Fruit fly (Drosophila melanogaster): ENCODE results near the gene CG3558.

CG3558 gene

DNA sequence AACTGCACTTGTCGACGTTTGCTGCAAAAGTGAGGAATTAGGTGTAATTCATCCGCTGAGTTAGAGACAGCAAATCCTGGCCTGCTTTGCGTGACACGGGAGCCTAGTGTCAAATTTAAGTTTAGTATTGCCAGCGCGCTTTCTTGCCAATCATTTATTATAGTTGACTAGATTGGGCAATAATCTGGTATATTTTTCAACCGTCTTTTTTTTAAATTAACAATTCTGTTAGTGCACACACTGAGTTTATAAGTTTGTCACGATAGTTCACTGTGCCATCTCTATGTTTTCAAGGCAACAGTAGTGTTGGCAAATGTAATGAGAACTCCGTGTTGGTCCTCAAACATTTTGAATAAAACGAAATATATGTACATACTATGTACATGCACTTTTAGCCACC is 15.8 kb upstream of the CG3558 start, which contains the start of the genes CG9641 and CG3165 (continued):
- peak; percentile 90 for TF ChIP-seq tna (GFP tag; IDR thresholded peaks at IDR 0.05; ENCODE audit: partially characterized antibody)
- TF ChIP-seq PHDP (tag; optimal IDR thresholded peaks at IDR 0.05), result no peak
- TF ChIP-seq gfzf (GFP tag; optimal IDR thresholded peaks at IDR 0.05), result peak; percentile 46
- TF ChIP-seq HLH54F (GFP tag; optimal IDR thresholded peaks at IDR 0.05), result peak; percentile 93
- peak; percentile 76 for TF ChIP-seq H2.0 (GFP tag; IDR thresholded peaks at IDR 0.05)
- TF ChIP-seq Mad (GFP tag; optimal IDR thresholded peaks at IDR 0.05), result peak; percentile 88
- TF ChIP-seq ewg (GFP tag; optimal IDR thresholded peaks at IDR 0.05), result peak; percentile 61
- peak; percentile 68 for TF ChIP-seq kah (GFP tag; optimal IDR thresholded peaks at IDR 0.05)
- peak; percentile 90 for TF ChIP-seq CG11456 (GFP tag; IDR thresholded peaks at IDR 0.05)
- TF ChIP-seq ind (GFP tag; optimal IDR thresholded peaks at IDR 0.05), result peak; percentile 90
- peak; percentile 80 for TF ChIP-seq CG9727 (GFP tag; optimal IDR thresholded peaks at IDR 0.05)
- TF ChIP-seq Sin3A (optimal IDR thresholded peaks at IDR 0.05), result peak; percentile 76
- TF ChIP-seq CG4854 (GFP tag; optimal IDR thresholded peaks at IDR 0.05), result peak; percentile 78
- TF ChIP-seq HLHmδ (GFP tag; optimal IDR thresholded peaks at IDR 0.05), result no peak
- no peak for TF ChIP-seq Hmx (GFP tag; optimal IDR thresholded peaks at IDR 0.05)
- peak; percentile 88 for TF ChIP-seq CHES-1-like (GFP tag; optimal IDR thresholded peaks at IDR 0.05)
- no peak for TF ChIP-seq Deaf1 (tag; optimal IDR thresholded peaks at IDR 0.05)
- peak; percentile 84 for TF ChIP-seq dmrt11E (tag; optimal IDR thresholded peaks at IDR 0.05)
- no peak for TF ChIP-seq ro (GFP tag; IDR thresholded peaks at IDR 0.05)
- peak; percentile 82 for TF ChIP-seq Fer1 (GFP tag; optimal IDR thresholded peaks at IDR 0.05)
- TF ChIP-seq oc (tag; optimal IDR thresholded peaks at IDR 0.05), result peak; percentile 75
- TF ChIP-seq E2f1 (GFP tag; IDR thresholded peaks at IDR 0.05), result peak; percentile 74
- TF ChIP-seq ttk (GFP tag; IDR thresholded peaks at IDR 0.05), result peak; percentile 73
- no peak; the same call in 2 of the 3 replicates for TF ChIP-seq CG3726 (GFP tag; IDR thresholded peaks at IDR 0.05)
- peak; percentile 85 for TF ChIP-seq ERR (GFP tag; optimal IDR thresholded peaks at IDR 0.05)
- peak; percentile 51 for TF ChIP-seq CG8359 (GFP tag; optimal IDR thresholded peaks at IDR 0.05; ENCODE audit: borderline replicate concordance)
- TF ChIP-seq CG6791 (GFP tag; IDR thresholded peaks at IDR 0.05; ENCODE audit: partially characterized antibody), result peak; percentile 92
- peak; percentile 74 for TF ChIP-seq CG15514 (GFP tag; optimal IDR thresholded peaks at IDR 0.05)
- TF ChIP-seq CG7839 (tag; optimal IDR thresholded peaks at IDR 0.05), result no peak
- no peak for TF ChIP-seq CG6654 (GFP tag; optimal IDR thresholded peaks at IDR 0.05)
- TF ChIP-seq B-H2 (GFP tag; optimal IDR thresholded peaks at IDR 0.05), result peak; percentile 91
- TF ChIP-seq ems (GFP tag; optimal IDR thresholded peaks at IDR 0.05), result peak; percentile 90
- TF ChIP-seq sob (GFP tag; IDR thresholded peaks at IDR 0.05), result peak; percentile 79
- TF ChIP-seq CG7357 (GFP tag; IDR thresholded peaks at IDR 0.05), result peak; percentile 69; the same call in 2 of the 3 replicates
- peak; percentile 92 for TF ChIP-seq CG13624 (GFP tag; optimal IDR thresholded peaks at IDR 0.05)
- peak; percentile 42; the same call in 1 of the 2 replicates for TF ChIP-seq Poxn (GFP tag; IDR thresholded peaks at IDR 0.05)
- TF ChIP-seq CG18619 (GFP tag; optimal IDR thresholded peaks at IDR 0.05), result peak; percentile 77
- TF ChIP-seq fd102C (GFP tag; optimal IDR thresholded peaks at IDR 0.05), result no peak
- no peak for TF ChIP-seq Sox102F (GFP tag; optimal IDR thresholded peaks at IDR 0.05)
- peak; percentile 85 for TF ChIP-seq CG15696 (tag; optimal IDR thresholded peaks at IDR 0.05)
- peak; percentile 89 for TF ChIP-seq CG18599 (GFP tag; optimal IDR thresholded peaks at IDR 0.05)
- peak; percentile 79 for TF ChIP-seq CG7556 (GFP tag; optimal IDR thresholded peaks at IDR 0.05)
- TF ChIP-seq CG12391 (tag; optimal IDR thresholded peaks at IDR 0.05), result peak; percentile 87
- peak; percentile 70 for TF ChIP-seq Spps (tag; optimal IDR thresholded peaks at IDR 0.05)
- TF ChIP-seq CG16813 (GFP tag; IDR thresholded peaks at IDR 0.05; ENCODE audit: partially characterized antibody), result peak; percentile 97
- TF ChIP-seq Ptx1 (GFP tag; IDR thresholded peaks at IDR 0.05), result peak; percentile 87
- TF ChIP-seq knrl (GFP tag; IDR thresholded peaks at IDR 0.05; ENCODE audit: partially characterized antibody), result peak; percentile 97
- no peak for TF ChIP-seq Asciz (GFP tag; optimal IDR thresholded peaks at IDR 0.05)
- TF ChIP-seq eyg (GFP tag; optimal IDR thresholded peaks at IDR 0.05), result peak; percentile 81
- TF ChIP-seq CG9609 (GFP tag; optimal IDR thresholded peaks at IDR 0.05), result peak; percentile 87
